Fruit fly (Drosophila melanogaster): Measurements from ENCODE around the gene CG33922.

dm6 chr2L:1315283-1315682, 28.7 kb downstream of the CG33922 start:
- TF ChIP-seq psq (GFP tag; optimal IDR thresholded peaks at IDR 0.05): no peak
- no peak for TF ChIP-seq N (GFP tag; optimal IDR thresholded peaks at IDR 0.05)
- TF ChIP-seq OdsH (GFP tag; optimal IDR thresholded peaks at IDR 0.05): no peak
- TF ChIP-seq dmrt93B (GFP tag; optimal IDR thresholded peaks at IDR 0.05): no peak
- no peak for TF ChIP-seq usp (GFP tag; optimal IDR thresholded peaks at IDR 0.05)
- TF ChIP-seq Myc (optimal IDR thresholded peaks at IDR 0.05): no peak
- TF ChIP-seq GATAd (GFP tag; optimal IDR thresholded peaks at IDR 0.05): no peak
- no peak for TF ChIP-seq h (GFP tag; optimal IDR thresholded peaks at IDR 0.05)
- TF ChIP-seq lola (GFP tag; optimal IDR thresholded peaks at IDR 0.05): no peak

All from whole organism, wandering third instar larva.